Worm (Caenorhabditis elegans): ENCODE measurements around the gene F54C8.1.
"Not testable (repeated sequence)": the region's sequence is repeated elsewhere in the genome, so short reads cannot be mapped to it uniquely, and the experiment has no call there.

Gene F54C8.1

ce11 chrIII:9408304-9408703, 31.2 kb upstream of the F54C8.1 start:
- peak; percentile 80 for TF ChIP-seq F33H1.4 (GFP tag; IDR thresholded peaks at IDR 0.05)
- peak; percentile 91 for TF ChIP-seq snpc-1.1 (tag; optimal IDR thresholded peaks at IDR 0.05; ENCODE audit: insufficient read depth)
- TF ChIP-seq snpc-3.4 (tag; optimal IDR thresholded peaks at IDR 0.05), result peak; percentile 84
- TF ChIP-seq madf-6 (GFP tag; IDR thresholded peaks at IDR 0.05), result peak; percentile 92
- TF ChIP-seq madf-8 (GFP tag; conservative IDR thresholded peaks at IDR 0.05), result peak; percentile 89
- TF ChIP-seq snpc-4 (GFP tag; optimal IDR thresholded peaks at IDR 0.05), result peak; percentile 90
- peak; percentile 89 to 98 (median 94) for TF ChIP-seq snpc-4 (tag; optimal IDR thresholded peaks at IDR 0.05)
- TF ChIP-seq rpc-1 (optimal IDR thresholded peaks at IDR 0.05), result not testable (repeated sequence)
- TF ChIP-seq rpc-1 (tag; optimal IDR thresholded peaks at IDR 0.05), result peak; percentile 13
- TF ChIP-seq ztf-6 (GFP tag; IDR thresholded peaks at IDR 0.05), result peak; percentile 64; the same call in 1 of the 2 replicates
- TF ChIP-seq C17E4.6 (GFP tag; IDR thresholded peaks at IDR 0.05), result peak; percentile 89
- peak; percentile 55 for TF ChIP-seq lin-54 (GFP tag; optimal IDR thresholded peaks at IDR 0.05)
- TF ChIP-seq aptf-2 (GFP tag; conservative IDR thresholded peaks at IDR 0.05), result peak; percentile 90
- TF ChIP-seq dox-1 (GFP tag; IDR thresholded peaks at IDR 0.05), result peak; percentile 95
- peak; percentile 95 for TF ChIP-seq Y95B8A.8 (GFP tag; IDR thresholded peaks at IDR 0.05)
- TF ChIP-seq rcor-1 (GFP tag; IDR thresholded peaks at IDR 0.05), result peak; percentile 90
- TF ChIP-seq aptf-3 (GFP tag; IDR thresholded peaks at IDR 0.05), result peak; percentile 60; the same call in 1 of the 2 replicates
- TF ChIP-seq Y53F4B.3 (GFP tag; IDR thresholded peaks at IDR 0.05), result peak; percentile 91
- peak; percentile 88 for TF ChIP-seq egrh-3 (GFP tag; IDR thresholded peaks at IDR 0.05)
- TF ChIP-seq unc-130 (GFP tag; optimal IDR thresholded peaks at IDR 0.05), result peak; percentile 50
- peak; percentile 99 for TF ChIP-seq D2030.7 (GFP tag; IDR thresholded peaks at IDR 0.05)
- peak; percentile 52 for TF ChIP-seq tlf-1 (GFP tag; optimal IDR thresholded peaks at IDR 0.05)
- TF ChIP-seq B0019.2 (GFP tag; conservative IDR thresholded peaks at IDR 0.05), result peak; percentile 97
- peak; percentile 32 for TF ChIP-seq F49E8.2 (tag; optimal IDR thresholded peaks at IDR 0.05; ENCODE audit: insufficient read depth)
- TF ChIP-seq pbrm-1 (GFP tag; IDR thresholded peaks at IDR 0.05), result peak; percentile 98
- peak; percentile 38; the same call in 1 of the 2 replicates for TF ChIP-seq let-526 (GFP tag; IDR thresholded peaks at IDR 0.05)
- TF ChIP-seq zfh-2 (GFP tag; conservative IDR thresholded peaks at IDR 0.05), result 0 out of 2 replicates have a peak, but pooled peaks have one; percentile 11
- peak; percentile 87 for TF ChIP-seq attf-3 (GFP tag; conservative IDR thresholded peaks at IDR 0.05)
- peak; percentile 77 for TF ChIP-seq tbp1 (GFP tag; optimal IDR thresholded peaks at IDR 0.05)
- peak; percentile 67; the same call in 1 of the 2 replicates for TF ChIP-seq lir-1 (GFP tag; conservative IDR thresholded peaks at IDR 0.05)
- 0 out of 2 replicates have a peak, but pooled peaks have one; percentile 62 for TF ChIP-seq F37B4.10 (GFP tag; IDR thresholded peaks at IDR 0.05)
- peak; percentile 95 for TF ChIP-seq lin-26 (GFP tag; IDR thresholded peaks at IDR 0.05)
- TF ChIP-seq lsl-1 (GFP tag; optimal IDR thresholded peaks at IDR 0.05), result peak; percentile 74
- peak; percentile 85 for TF ChIP-seq Y79H2A.3 (GFP tag; conservative IDR thresholded peaks at IDR 0.05)
- peak; percentile 94 for TF ChIP-seq hmg-1.2 (GFP tag; IDR thresholded peaks at IDR 0.05)
- TF ChIP-seq xnd-1 (tag; optimal IDR thresholded peaks at IDR 0.05), result peak; percentile 44
- TF ChIP-seq ztf-28 (GFP tag; IDR thresholded peaks at IDR 0.05), result peak; percentile 98
- peak; percentile 90 for TF ChIP-seq bed-2 (GFP tag; IDR thresholded peaks at IDR 0.05)
- peak; percentile 84 for TF ChIP-seq hsf-1 (GFP tag; IDR thresholded peaks at IDR 0.05)
- TF ChIP-seq efl-1 (GFP tag; optimal IDR thresholded peaks at IDR 0.05), result peak; percentile 53
- TF ChIP-seq ceh-100 (GFP tag; IDR thresholded peaks at IDR 0.05), result peak; percentile 97
- peak; percentile 78 for TF ChIP-seq Y67H2A.10 (GFP tag; conservative IDR thresholded peaks at IDR 0.05)
- TF ChIP-seq ceh-91 (GFP tag; IDR thresholded peaks at IDR 0.05), result peak; percentile 97
- peak; percentile 97 for TF ChIP-seq mcd-1 (GFP tag; IDR thresholded peaks at IDR 0.05)
- TF ChIP-seq egl-44 (GFP tag; IDR thresholded peaks at IDR 0.05), result peak; percentile 40; the same call in 1 of the 2 replicates
- peak; percentile 84 for TF ChIP-seq madf-3 (GFP tag; IDR thresholded peaks at IDR 0.05)
- TF ChIP-seq ztf-25 (GFP tag; IDR thresholded peaks at IDR 0.05), result peak; percentile 98
- TF ChIP-seq attf-6 (GFP tag; IDR thresholded peaks at IDR 0.05), result peak; percentile 82
